Worm (Caenorhabditis elegans): Measurements from ENCODE around the gene glb-29.

DNA sequence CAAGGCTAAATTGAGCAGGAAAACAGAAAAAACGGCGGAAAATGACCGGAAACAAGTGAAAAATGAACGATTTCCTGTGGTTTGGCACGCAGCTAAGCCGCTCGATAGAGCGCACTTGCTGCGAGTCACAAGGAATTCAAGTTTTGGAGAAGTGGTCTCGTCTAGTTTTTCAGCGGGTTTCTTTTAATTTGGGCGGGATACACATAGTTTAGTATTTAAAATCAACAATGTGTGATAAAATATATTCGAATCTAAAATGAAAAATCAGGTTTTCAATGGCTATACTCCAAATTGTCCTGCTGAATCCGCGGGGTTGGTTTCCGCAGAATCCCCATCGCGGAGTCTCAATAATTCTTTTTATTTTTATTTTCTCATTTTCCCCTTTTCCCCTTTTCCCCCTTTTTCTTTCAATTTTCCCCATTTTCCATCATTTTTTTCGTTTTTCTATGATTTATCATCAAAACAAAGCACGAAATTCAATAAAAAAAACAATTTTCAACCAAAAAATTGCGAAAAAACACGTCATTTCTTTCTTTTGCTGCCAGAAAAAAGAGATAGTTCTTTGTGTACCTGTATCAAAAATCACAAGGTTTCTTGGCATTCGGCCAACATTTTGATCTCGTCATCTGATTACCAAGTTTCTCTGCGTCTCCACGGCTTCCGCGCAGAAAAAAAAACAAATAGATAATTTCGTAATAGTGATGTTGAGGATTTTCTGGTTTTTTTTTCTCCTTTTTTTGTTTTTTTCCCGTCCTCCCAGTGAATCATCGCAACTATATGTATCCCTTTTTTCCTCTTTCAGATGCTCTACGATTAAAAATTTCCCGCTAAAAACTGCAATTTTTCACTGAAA is 33.5 kb downstream of the glb-29 start, which contains the start of gene ippk-1:
- TF ChIP-seq flt-1 (GFP tag; IDR thresholded peaks at IDR 0.05) (no peak; the same call in none of the 2 replicates), cog-1 (tag; optimal IDR thresholded peaks at IDR 0.05) (peak; percentile 78), med-1 (GFP tag; optimal IDR thresholded peaks at IDR 0.05; ENCODE audit: insufficient read depth) (no peak), T22C8.4 (GFP tag; IDR thresholded peaks at IDR 0.05) (peak; percentile 68), ztf-29 (GFP tag; IDR thresholded peaks at IDR 0.05) (no peak), klf-2 (GFP tag; conservative IDR thresholded peaks at IDR 0.05) (peak; percentile 72)

All from whole organism, midembryonic.